Fruit fly (Drosophila melanogaster): Measurements from ENCODE around the gene CG11964.

- TF ChIP-seq Lpt (GFP tag; optimal IDR thresholded peaks at IDR 0.05) (no peak), NC2β (GFP tag; optimal IDR thresholded peaks at IDR 0.05) (no peak), CG14441 (GFP tag; IDR thresholded peaks at IDR 0.05) (no peak), CG30431 (GFP tag; optimal IDR thresholded peaks at IDR 0.05) (no peak), odd (GFP tag; optimal IDR thresholded peaks at IDR 0.05) (no peak), trh (GFP tag; optimal IDR thresholded peaks at IDR 0.05) (no peak), usp (GFP tag; optimal IDR thresholded peaks at IDR 0.05) (no peak)
Measured at dm6 chr3R:8955359-8955820, 10.6 kb upstream of the CG11964 start.

Measured in whole organism, embryonic.